Fruit fly (Drosophila melanogaster) whole organism, prepupa: ENCODE measurements around the gene CG2865.
A peak's percentile ranks its signal among the peaks of the same experiment; 100 is the strongest.

ENCODE experiments used
- Blimp-1 ChIP-seq: fragments of 200-800 bp; sonication (Bioruptor generic); optimal IDR thresholded peaks from 3 replicates; lab custom pipeline; 2017; ENCODE audit warnings: missing biosample characterization, missing genetic modification characterization, mild to moderate bottlenecking, moderate library complexity, missing genetic modification reagents
- CG10631 ChIP-seq: fragments of 200-800 bp; sonication (Bioruptor generic); optimal IDR thresholded peaks from 2 replicates; lab custom pipeline; 2016; ENCODE audit warnings: missing biosample characterization, missing genetic modification characterization
- CG10669 ChIP-seq: fragments of 200-800 bp; sonication (Bioruptor generic); optimal IDR thresholded peaks from 3 replicates; lab custom pipeline; 2018; ENCODE audit warnings: missing biosample characterization, mild to moderate bottlenecking, missing genetic modification characterization, moderate library complexity
- CG11294 ChIP-seq: fragments of 200-800 bp; sonication (Bioruptor generic); IDR thresholded peaks from 2 replicates; pipeline ENCODE4 v1.3.6; 2022; ENCODE audit warnings: missing biosample characterization, missing genetic modification characterization
- CG11762 ChIP-seq: fragments of 200-800 bp; sonication (Bioruptor generic); optimal IDR thresholded peaks from 3 replicates; lab custom pipeline; 2016; ENCODE audit warnings: missing biosample characterization, missing genetic modification characterization; ENCODE audit not compliant: insufficient read depth
- CG11902 ChIP-seq: fragments of 200-800 bp; sonication (Bioruptor generic); optimal IDR thresholded peaks from 3 replicates; lab custom pipeline; 2016; ENCODE audit warnings: missing biosample characterization, missing genetic modification characterization
- CG15336 ChIP-seq: fragments of 200-800 bp; sonication (Bioruptor generic); IDR thresholded peaks from 2 replicates; pipeline ENCODE4 v1.3.6; 2022; ENCODE audit warnings: missing biosample characterization, missing genetic modification characterization
- CG16779 ChIP-seq: fragments of 200-800 bp; sonication (Bioruptor generic); optimal IDR thresholded peaks from 3 replicates; lab custom pipeline; 2017; ENCODE audit warnings: missing biosample characterization, mild to moderate bottlenecking, missing genetic modification characterization
- CG3032 ChIP-seq: fragments of 200-800 bp; optimal IDR thresholded peaks from 2 replicates; lab custom pipeline; 2019; ENCODE audit warnings: missing biosample characterization, mild to moderate bottlenecking, missing genetic modification characterization, moderate library complexity
- CG31627 ChIP-seq: fragments of 200-800 bp; sonication (Bioruptor generic); optimal IDR thresholded peaks from 3 replicates; lab custom pipeline; 2016; ENCODE audit warnings: missing biosample characterization, missing genetic modification characterization
- CG32006 ChIP-seq: fragments of 200-800 bp; sonication (Bioruptor generic); optimal IDR thresholded peaks from 3 replicates; lab custom pipeline; 2017; ENCODE audit warnings: missing biosample characterization, mild to moderate bottlenecking, missing genetic modification characterization
- CG34406 ChIP-seq: fragments of 200-800 bp; sonication (Bioruptor generic); optimal IDR thresholded peaks from 3 replicates; lab custom pipeline; 2016; ENCODE audit warnings: missing biosample characterization, missing genetic modification characterization
- CG4318 ChIP-seq: fragments of 200-800 bp; sonication (Bioruptor generic); optimal IDR thresholded peaks from 3 replicates; lab custom pipeline; 2017; ENCODE audit warnings: missing biosample characterization, mild to moderate bottlenecking, missing genetic modification characterization
- CG6163 ChIP-seq: fragments of 200-800 bp; sonication (Bioruptor generic); IDR thresholded peaks from 3 replicates; pipeline ENCODE4 v1.3.6; 2022; ENCODE audit warnings: missing biosample characterization, missing genetic modification characterization
- CG6276 ChIP-seq: fragments of 200-800 bp; sonication (Bioruptor generic); optimal IDR thresholded peaks from 2 replicates; lab custom pipeline; 2017; ENCODE audit warnings: missing biosample characterization, mild to moderate bottlenecking, missing genetic modification characterization
- CG6792 ChIP-seq: fragments of 200-800 bp; sonication (Bioruptor generic); optimal IDR thresholded peaks from 3 replicates; lab custom pipeline; 2016; ENCODE audit warnings: missing biosample characterization, missing genetic modification characterization
- CG7368 ChIP-seq: fragments of 200-800 bp; sonication (Bioruptor generic); optimal IDR thresholded peaks from 3 replicates; lab custom pipeline; 2016; ENCODE audit warnings: missing biosample characterization, missing genetic modification characterization
- CG8319 ChIP-seq: fragments of 200-800 bp; sonication (Bioruptor generic); optimal IDR thresholded peaks from 3 replicates; lab custom pipeline; 2016; ENCODE audit warnings: missing biosample characterization, missing genetic modification characterization
- Eip75B ChIP-seq: fragments of 200-800 bp; sonication (Bioruptor generic); optimal IDR thresholded peaks from 3 replicates; lab custom pipeline; 2016; ENCODE audit warnings: missing biosample characterization, missing genetic modification characterization
- Eip78C ChIP-seq: fragments of 200-800 bp; sonication (Bioruptor generic); peaks from one replicate; lab custom pipeline; 2016; ENCODE audit warnings: missing biosample characterization, missing genetic modification characterization
- Eip93F ChIP-seq: fragments of 200-800 bp; sonication (Bioruptor generic); optimal IDR thresholded peaks from 2 replicates; lab custom pipeline; 2016; ENCODE audit warnings: missing biosample characterization, mild to moderate bottlenecking, missing genetic modification characterization
- Ets21C ChIP-seq: fragments of 200-800 bp; sonication (Bioruptor generic); optimal IDR thresholded peaks from 3 replicates; lab custom pipeline; 2016; ENCODE audit warnings: missing biosample characterization, missing genetic modification characterization
- Ets96B ChIP-seq: fragments of 200-800 bp; optimal IDR thresholded peaks from 2 replicates; lab custom pipeline; 2019; ENCODE audit warnings: missing biosample characterization, mild to moderate bottlenecking, missing genetic modification characterization, moderate library complexity
- Gug ChIP-seq: fragments of 200-800 bp; sonication (Bioruptor generic); IDR thresholded peaks from 2 replicates; pipeline ENCODE4 v1.3.6; 2022; ENCODE audit warnings: missing biosample characterization, missing genetic modification characterization
- Hr38 ChIP-seq: sonication (Bioruptor generic); optimal IDR thresholded peaks from 2 replicates; lab custom pipeline; 2016; ENCODE audit warnings: missing biosample characterization, missing genetic modification characterization
- Hr39 ChIP-seq: fragments of 200-800 bp; sonication (Bioruptor generic); optimal IDR thresholded peaks from 2 replicates; lab custom pipeline; 2016; ENCODE audit warnings: missing biosample characterization, missing genetic modification characterization
- Hr4 ChIP-seq: fragments of 200-800 bp; sonication (Bioruptor generic); optimal IDR thresholded peaks from 3 replicates; lab custom pipeline; 2016; ENCODE audit warnings: missing biosample characterization, missing genetic modification characterization
- Lpt ChIP-seq: fragments of 200-800 bp; sonication (Bioruptor generic); optimal IDR thresholded peaks from 3 replicates; lab custom pipeline; 2016; ENCODE audit warnings: missing biosample characterization, missing genetic modification characterization
- Met ChIP-seq: fragments of 200-800 bp; sonication (Bioruptor generic); optimal IDR thresholded peaks from 3 replicates; lab custom pipeline; 2016; ENCODE audit warnings: missing biosample characterization, missing genetic modification characterization
- OdsH ChIP-seq: fragments of 200-800 bp; sonication (Bioruptor generic); optimal IDR thresholded peaks from 3 replicates; lab custom pipeline; 2016; ENCODE audit warnings: missing biosample characterization, missing genetic modification characterization
- Sox102F ChIP-seq: fragments of 200-800 bp; sonication (Bioruptor generic); optimal IDR thresholded peaks from 2 replicates; lab custom pipeline; 2016; ENCODE audit warnings: missing biosample characterization, mild to moderate bottlenecking, missing genetic modification characterization
- Sox14 ChIP-seq: fragments of 200-800 bp; sonication (Bioruptor generic); optimal IDR thresholded peaks from 3 replicates; lab custom pipeline; 2016; ENCODE audit warnings: missing biosample characterization, missing genetic modification characterization
- achi ChIP-seq: fragments of 200-800 bp; sonication (Bioruptor generic); optimal IDR thresholded peaks from 3 replicates; lab custom pipeline; 2016; ENCODE audit warnings: missing biosample characterization, missing genetic modification characterization
- acj6 ChIP-seq: fragments of 200-800 bp; sonication (Bioruptor generic); optimal IDR thresholded peaks from 3 replicates; lab custom pipeline; 2016; ENCODE audit warnings: missing biosample characterization, missing genetic modification characterization
- dac ChIP-seq: fragments of 200-800 bp; sonication (Bioruptor generic); optimal IDR thresholded peaks from 2 replicates; lab custom pipeline; 2017; ENCODE audit warnings: missing biosample characterization, mild to moderate bottlenecking, missing genetic modification characterization
- dsx ChIP-seq: fragments of 200-800 bp; optimal IDR thresholded peaks from 3 replicates; lab custom pipeline; 2019; ENCODE audit warnings: missing biosample characterization, mild to moderate bottlenecking, missing genetic modification characterization, moderate library complexity; ENCODE audit not compliant: poor library complexity, severe bottlenecking
- fd59A ChIP-seq: fragments of 200-800 bp; sonication (Bioruptor generic); optimal IDR thresholded peaks from 2 replicates; lab custom pipeline; 2017; ENCODE audit warnings: missing biosample characterization, mild to moderate bottlenecking, missing genetic modification characterization, missing genetic modification reagents
- fd85E ChIP-seq: fragments of 200-800 bp; sonication (Bioruptor generic); optimal IDR thresholded peaks from 3 replicates; lab custom pipeline; 2016; ENCODE audit warnings: missing biosample characterization, missing genetic modification characterization
- fkh ChIP-seq: fragments of 200-800 bp; sonication (Bioruptor generic); optimal IDR thresholded peaks from 3 replicates; lab custom pipeline; 2017; ENCODE audit warnings: missing biosample characterization, mild to moderate bottlenecking, missing genetic modification characterization, moderate library complexity
- net ChIP-seq: fragments of 200-800 bp; sonication (Bioruptor generic); optimal IDR thresholded peaks from 3 replicates; lab custom pipeline; 2016; ENCODE audit warnings: missing biosample characterization, missing genetic modification characterization
- pdm3 ChIP-seq: fragments of 200-800 bp; sonication (Bioruptor generic); optimal IDR thresholded peaks from 3 replicates; lab custom pipeline; 2016; ENCODE audit warnings: missing biosample characterization, missing genetic modification characterization
- salr ChIP-seq, 2 experiments: fragments of 200-800 bp; sonication (Bioruptor generic); optimal IDR thresholded peaks; 3 replicates each; lab custom pipeline; 2016 to 2018; ENCODE audit warnings: missing biosample characterization in 2 of 2, missing genetic modification characterization in 2 of 2, mild to moderate bottlenecking in 1 of 2
- ss ChIP-seq, 2 experiments: fragments of 200-800 bp; sonication (Bioruptor generic); optimal IDR thresholded peaks; 2 replicates in 1 of 2; 3 replicates in 1 of 2; lab custom pipeline; 2017 to 2018; ENCODE audit warnings: mild to moderate bottlenecking in 2 of 2, missing biosample characterization in 2 of 2, missing genetic modification characterization in 2 of 2, moderate library complexity in 1 of 2
- svp ChIP-seq: fragments of 200-800 bp; sonication (Bioruptor generic); peaks from one replicate; lab custom pipeline; 2016; ENCODE audit warnings: missing biosample characterization, missing genetic modification characterization
- topi ChIP-seq: fragments of 200-800 bp; sonication (Bioruptor generic); optimal IDR thresholded peaks from 3 replicates; lab custom pipeline; 2016; ENCODE audit warnings: missing biosample characterization, missing genetic modification characterization

Gene CG2865

DNA sequence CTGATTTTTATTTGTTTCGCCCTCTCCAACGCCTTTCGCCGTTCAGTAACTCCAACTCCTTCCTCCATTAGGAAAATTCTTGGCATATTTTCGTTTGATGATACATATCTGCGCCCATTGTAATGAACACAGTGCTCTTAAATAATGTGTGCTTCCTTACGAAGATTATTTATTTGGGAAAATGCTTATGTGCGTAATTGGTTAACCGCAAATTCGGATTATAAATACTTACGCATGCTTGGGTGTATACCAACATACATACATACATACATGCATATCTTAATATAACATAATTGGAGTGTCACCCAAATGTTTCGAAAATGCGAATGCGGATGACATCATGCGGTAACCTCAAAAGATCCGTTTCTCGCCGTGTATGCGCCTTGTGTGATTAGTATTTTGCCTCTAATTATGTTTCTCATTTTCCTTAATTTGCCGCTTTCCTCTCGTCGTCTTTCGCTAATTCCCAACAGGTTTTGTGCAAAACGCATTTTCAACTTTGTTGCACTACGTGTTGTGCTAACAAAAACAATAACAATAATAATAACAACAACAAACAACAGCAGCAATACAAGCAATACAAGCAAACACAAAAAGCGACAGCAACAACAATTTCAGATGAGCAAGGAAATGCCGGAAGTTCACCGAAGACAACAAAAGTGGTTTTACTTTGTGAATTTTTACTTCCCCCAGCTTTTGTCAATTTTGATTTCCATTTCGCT is 11.5 kb upstream of the CG2865 start (continued):
- TF ChIP-seq svp (GFP tag; lab: Kevin White, UChicago) (no peak), CG3032 (tag; lab: Kevin White, UChicago) (no peak), Ets96B (tag; lab: Kevin White, UChicago) (no peak), CG11294 (GFP tag; lab: Robert Waterston, UW) (no peak), CG11902 (GFP tag; lab: Kevin White, UChicago) (no peak), CG10669 (no peak), topi (GFP tag; lab: Kevin White, UChicago) (no peak), Sox14 (no peak), CG31627 (GFP tag; lab: Kevin White, UChicago) (no peak), fd59A (GFP tag; lab: Kevin White, UChicago) (no peak), Hr4 (GFP tag; lab: Kevin White, UChicago) (peak; percentile 18), Hr38 (GFP tag; lab: Kevin White, UChicago) (no peak), fd85E (GFP tag; lab: Kevin White, UChicago) (no peak), Blimp-1 (GFP tag; lab: Kevin White, UChicago) (no peak), OdsH (GFP tag; lab: Kevin White, UChicago) (no peak), CG6276 (GFP tag; lab: Kevin White, UChicago) (peak; percentile 41), salr (GFP tag; optimal IDR thresholded peaks at IDR 0.05; lab: Kevin White, UChicago) (no peak), ss (GFP tag; optimal IDR thresholded peaks at IDR 0.05; lab: Kevin White, UChicago) (no peak), CG15336 (no peak)

- TF ChIP-seq CG31627 (GFP tag; lab: Kevin White, UChicago) (peak; percentile 87), topi (GFP tag; lab: Kevin White, UChicago) (peak; percentile 92), net (GFP tag; lab: Kevin White, UChicago) (peak; percentile 77), Eip93F (GFP tag; lab: Kevin White, UChicago) (peak; percentile 54), Blimp-1 (GFP tag; lab: Kevin White, UChicago) (peak; percentile 65), dsx (GFP tag; lab: Kevin White, UChicago) (peak; percentile 68), Sox14 (peak; percentile 94), CG15336 (peak; percentile 87), Met (GFP tag; lab: Kevin White, UChicago) (peak; percentile 92), Sox102F (GFP tag; lab: Kevin White, UChicago) (peak; percentile 87), pdm3 (GFP tag; lab: Kevin White, UChicago) (peak; percentile 89), fd59A (GFP tag; lab: Kevin White, UChicago) (peak; percentile 79), CG11762 (GFP tag; lab: Kevin White, UChicago) (peak; percentile 72), acj6 (GFP tag; lab: Kevin White, UChicago) (peak; percentile 82), CG6792 (GFP tag; lab: Kevin White, UChicago) (peak; percentile 82), Gug (GFP tag; lab: Robert Waterston, UW) (peak; percentile 64), fkh (GFP tag; lab: Kevin White, UChicago) (peak; percentile 86), Ets96B (tag; lab: Kevin White, UChicago) (peak; percentile 72), CG10669 (peak; percentile 81), CG7368 (GFP tag; lab: Kevin White, UChicago) (peak; percentile 74), Hr38 (GFP tag; lab: Kevin White, UChicago) (no peak), CG16779 (peak; percentile 72), dac (peak; percentile 64), CG4318 (GFP tag; lab: Kevin White, UChicago) (peak; percentile 71), Eip78C (GFP tag; lab: Kevin White, UChicago) (peak; percentile 96), Ets21C (GFP tag; lab: Kevin White, UChicago) (peak; percentile 82), CG32006 (GFP tag; lab: Kevin White, UChicago) (peak; percentile 88), Hr39 (peak; percentile 87), CG10631 (GFP tag; lab: Kevin White, UChicago) (peak; percentile 83), CG6163 (GFP tag; lab: Robert Waterston, UW) (peak; percentile 85), Lpt (GFP tag; lab: Kevin White, UChicago) (peak; percentile 85), CG3032 (tag; lab: Kevin White, UChicago) (peak; percentile 71), fd85E (GFP tag; lab: Kevin White, UChicago) (peak; percentile 28), CG8319 (GFP tag; lab: Kevin White, UChicago) (peak; percentile 67), CG11902 (GFP tag; lab: Kevin White, UChicago) (peak; percentile 74), CG34406 (peak; percentile 83), Eip75B (peak; percentile 87), achi (GFP tag; lab: Kevin White, UChicago) (peak; percentile 83)
These were observed 10.7 kb upstream of the CG2865 start for dm6 chrX:2303771-2304513.
